Fruit fly (Drosophila melanogaster) whole organism: Measurements from ENCODE around the gene Nf-YA.

Experiments
- CG8478 ChIP-seq: fragments of >200 bp; optimal IDR thresholded peaks from 2 replicates; lab custom pipeline; 2018; ENCODE audit warnings: inconsistent platforms
- Dll ChIP-seq: fragments of >200 bp; optimal IDR thresholded peaks from 2 replicates; lab custom pipeline; 2017
- EcR ChIP-seq, 2 experiments: fragments of >200 bp; optimal IDR thresholded peaks; 2 replicates each; lab custom pipeline; 2017; ENCODE audit warnings: missing biosample characterization in 2 of 2, missing genetic modification characterization in 2 of 2, missing genetic modification reagents in 2 of 2
- pan ChIP-seq: fragments of >200 bp; optimal IDR thresholded peaks from 2 replicates; lab custom pipeline; 2017
- psq ChIP-seq: fragments of >200 bp; optimal IDR thresholded peaks from 2 replicates; lab custom pipeline; 2017
- usp ChIP-seq: fragments of >200 bp; optimal IDR thresholded peaks from 2 replicates; lab custom pipeline; 2017; ENCODE audit warnings: missing biosample characterization, missing genetic modification characterization, mixed read lengths

Nf-YA gene

DNA sequence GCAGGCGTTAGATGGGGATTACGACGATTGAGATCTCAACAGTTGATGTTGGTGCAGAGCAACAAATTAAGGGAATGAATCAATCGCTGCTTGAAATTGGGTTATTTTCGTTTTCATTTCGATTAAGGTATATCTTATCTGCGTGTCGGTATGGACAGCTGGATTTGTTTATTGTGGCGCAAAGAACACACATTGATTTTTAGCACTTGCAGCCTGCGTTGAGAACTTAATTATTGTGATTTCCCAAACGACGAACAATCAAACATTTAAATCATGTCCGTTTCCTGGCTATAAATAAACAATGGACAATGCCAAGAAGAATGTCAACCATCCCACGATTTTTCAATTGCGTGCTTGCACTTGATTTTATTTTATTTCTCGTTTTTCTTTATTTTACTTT is 44.0 kb downstream of the Nf-YA start:
- TF ChIP-seq psq (lab: Kevin White, UChicago) = no peak
- no peak for TF ChIP-seq Dll (lab: Kevin White, UChicago)
- TF ChIP-seq CG8478 = no peak
- TF ChIP-seq pan (lab: Kevin White, UChicago) = no peak

DNA sequence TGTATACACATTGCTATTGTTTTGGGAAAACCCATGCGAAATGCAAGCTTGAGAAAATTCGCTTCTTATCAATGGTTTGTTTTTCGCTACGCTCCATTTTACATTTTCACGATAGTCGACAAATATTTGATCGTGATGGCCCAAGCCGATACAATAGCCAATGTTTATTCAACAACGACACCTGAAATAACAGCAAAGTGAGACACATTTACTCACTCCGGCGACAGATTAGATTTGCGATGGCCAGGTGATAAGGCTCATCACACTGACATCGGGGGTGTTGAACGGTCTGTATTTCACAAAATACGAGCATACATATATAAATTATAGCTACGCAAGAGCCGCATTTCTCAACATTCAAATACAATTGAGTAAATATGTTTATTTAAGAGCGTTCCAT is 44.9 kb downstream of the Nf-YA start:
- TF ChIP-seq psq (lab: Kevin White, UChicago) = no peak
- no peak for TF ChIP-seq CG8478
- no peak for TF ChIP-seq Dll (lab: Kevin White, UChicago)
- TF ChIP-seq usp (GFP tag; lab: Kevin White, UChicago) = no peak
- no peak for TF ChIP-seq pan (lab: Kevin White, UChicago)

DNA sequence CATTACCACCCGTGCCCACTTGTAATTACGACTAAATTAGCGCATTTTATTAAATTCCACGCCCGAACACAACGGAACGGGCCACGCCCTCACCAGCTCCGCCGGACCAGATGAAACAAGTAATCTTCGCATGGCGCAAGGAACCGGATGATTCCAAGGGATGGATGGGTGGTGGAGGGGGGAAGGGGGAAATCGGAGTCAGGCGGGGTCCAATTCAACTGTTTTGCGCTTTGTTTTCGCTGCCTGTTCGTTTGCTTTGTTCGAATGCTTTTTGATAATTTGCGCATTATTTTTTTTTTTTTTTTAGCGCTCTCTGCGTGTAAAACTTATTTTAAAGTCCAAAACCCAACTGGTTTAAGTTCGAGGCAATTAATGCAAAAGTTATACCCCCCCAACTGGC is 45.4 kb downstream of the Nf-YA start:
- no peak for TF ChIP-seq Dll (lab: Kevin White, UChicago)
- TF ChIP-seq CG8478 = no peak
- TF ChIP-seq usp (GFP tag; lab: Kevin White, UChicago) = no peak
- no peak for TF ChIP-seq psq (lab: Kevin White, UChicago)
- TF ChIP-seq EcR (GFP tag; optimal IDR thresholded peaks at IDR 0.05; lab: Kevin White, UChicago) = no peak
- TF ChIP-seq pan (lab: Kevin White, UChicago) = no peak

DNA sequence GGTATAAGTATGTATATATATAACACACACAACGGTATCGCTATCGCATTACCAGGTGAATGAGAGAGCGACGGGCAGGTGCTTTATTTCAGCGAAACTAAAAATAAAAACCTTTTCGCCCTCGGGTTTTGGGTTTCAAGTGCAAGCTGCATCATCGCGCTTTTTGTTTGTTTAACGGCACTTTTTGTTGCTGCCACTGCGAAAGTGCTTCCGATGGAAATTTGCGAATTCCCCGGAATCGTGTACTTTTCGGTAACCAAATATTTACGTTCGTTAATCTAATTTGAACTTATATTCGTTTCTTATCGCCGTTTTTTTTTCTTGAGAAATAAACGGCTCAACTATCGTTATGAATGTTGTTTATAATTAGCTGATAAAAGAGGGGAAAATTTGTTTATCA is 46.0 kb downstream of the Nf-YA start:
- no peak for TF ChIP-seq psq (lab: Kevin White, UChicago)

DNA sequence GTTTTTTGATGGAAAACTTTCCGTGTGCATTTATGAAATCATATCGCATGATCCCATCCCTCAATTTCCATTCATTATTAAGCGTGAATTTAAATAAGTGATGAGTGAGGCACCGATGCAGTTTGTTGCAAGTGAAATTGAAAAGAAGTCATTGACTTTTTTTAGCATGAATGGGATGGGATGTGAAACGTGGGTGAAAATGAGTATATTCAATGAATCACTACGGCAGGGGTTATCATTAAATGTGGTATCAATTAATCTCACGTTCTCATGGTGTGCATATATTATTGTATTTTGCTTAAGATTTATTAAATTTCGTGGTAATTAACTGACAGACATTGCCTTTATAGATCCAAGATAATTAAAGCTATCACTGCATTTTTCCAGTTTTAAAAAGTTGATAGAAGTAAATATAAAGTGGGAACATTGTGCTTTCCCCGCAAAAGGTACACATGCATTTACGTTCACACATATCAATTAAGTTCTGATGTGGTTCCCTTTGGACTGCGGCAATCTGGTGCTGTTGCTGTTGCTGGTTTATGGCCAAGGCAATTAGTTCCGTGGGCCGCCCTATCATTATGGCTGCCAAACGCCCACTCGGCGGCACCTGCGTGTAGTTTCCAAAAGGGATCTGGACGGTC is 50.6 kb downstream of the Nf-YA start:
- TF ChIP-seq Dll (lab: Kevin White, UChicago) = no peak
- TF ChIP-seq usp (GFP tag; lab: Kevin White, UChicago) = no peak
- no peak for TF ChIP-seq psq (lab: Kevin White, UChicago)
- no peak for TF ChIP-seq EcR (GFP tag; optimal IDR thresholded peaks at IDR 0.05; lab: Kevin White, UChicago)
- no peak for TF ChIP-seq pan (lab: Kevin White, UChicago)
- TF ChIP-seq CG8478 = no peak
